Fruit fly (Drosophila melanogaster) whole organism, embryonic: ENCODE results near the gene Pgd.

ENCODE experiments used
- CG10979 ChIP-seq: fragments of 200-800 bp; sonication (Bioruptor generic); optimal IDR thresholded peaks from 2 replicates; lab custom pipeline; 2018; ENCODE audit warnings: missing biosample characterization, mild to moderate bottlenecking, missing genetic modification characterization, moderate library complexity
- CG11093 ChIP-seq: fragments of 200-800 bp; sonication (Bioruptor generic); IDR thresholded peaks from 3 replicates; pipeline ENCODE4 v1.3.6; 2022; ENCODE audit warnings: missing biosample characterization, missing genetic modification characterization
- CG13296 ChIP-seq: fragments of 200-800 bp; sonication (Bioruptor generic); optimal IDR thresholded peaks from 3 replicates; lab custom pipeline; 2018; ENCODE audit warnings: missing biosample characterization, mild to moderate bottlenecking, missing genetic modification characterization
- CG13624 ChIP-seq: fragments of 200-800 bp; sonication (Bioruptor generic); optimal IDR thresholded peaks from 2 replicates; lab custom pipeline; 2016; ENCODE audit warnings: missing biosample characterization, missing genetic modification characterization
- CG13775 ChIP-seq: fragments of 200-800 bp; sonication (Bioruptor generic); optimal IDR thresholded peaks from 3 replicates; lab custom pipeline; 2017; ENCODE audit warnings: missing biosample characterization, mild to moderate bottlenecking, missing genetic modification characterization
- CG17186 ChIP-seq: fragments of 200-800 bp; sonication (Bioruptor generic); optimal IDR thresholded peaks from 3 replicates; lab custom pipeline; 2017; ENCODE audit warnings: missing biosample characterization, missing genetic modification reagents, missing genetic modification characterization
- CG17361 ChIP-seq: fragments of 200-800 bp; sonication (Bioruptor generic); IDR thresholded peaks from 3 replicates; pipeline ENCODE4 v1.3.6; 2022; ENCODE audit warnings: missing biosample characterization, missing genetic modification characterization
- CG18476 ChIP-seq: fragments of 200-800 bp; sonication (Bioruptor generic); optimal IDR thresholded peaks from 2 replicates; lab custom pipeline; 2016; ENCODE audit warnings: missing biosample characterization, mild to moderate bottlenecking, missing genetic modification characterization
- CG31365 ChIP-seq: fragments of 200-800 bp; sonication (Bioruptor generic); optimal IDR thresholded peaks from 2 replicates; lab custom pipeline; 2018; ENCODE audit warnings: missing biosample characterization, mild to moderate bottlenecking, missing genetic modification characterization
- CG3847 ChIP-seq: fragments of 200-800 bp; sonication (Bioruptor generic); IDR thresholded peaks from 2 replicates; pipeline ENCODE4 v1.3.6; 2022; ENCODE audit warnings: missing biosample characterization, missing genetic modification characterization
- CG4282 ChIP-seq: fragments of 200-800 bp; sonication (Bioruptor generic); optimal IDR thresholded peaks from 2 replicates; lab custom pipeline; 2016; ENCODE audit warnings: missing biosample characterization, missing genetic modification characterization
- CG4328 ChIP-seq: fragments of 200-800 bp; sonication (Bioruptor generic); optimal IDR thresholded peaks from 3 replicates; lab custom pipeline; 2017; ENCODE audit warnings: missing biosample characterization, missing genetic modification reagents, missing genetic modification characterization
- CG6654 ChIP-seq: fragments of 200-800 bp; sonication (Bioruptor generic); optimal IDR thresholded peaks from 2 replicates; lab custom pipeline; 2017; ENCODE audit warnings: missing biosample characterization, mild to moderate bottlenecking, missing genetic modification characterization
- CG7372 ChIP-seq: fragments of 200-800 bp; sonication (Bioruptor generic); IDR thresholded peaks from 2 replicates; pipeline ENCODE4 v1.3.6; 2022; ENCODE audit warnings: missing biosample characterization, missing genetic modification characterization
- CG7745 ChIP-seq: fragments of 200-800 bp; sonication (Bioruptor generic); optimal IDR thresholded peaks from 2 replicates; lab custom pipeline; 2018; ENCODE audit warnings: missing biosample characterization, mild to moderate bottlenecking, missing genetic modification characterization, moderate library complexity
- CG7839 ChIP-seq: fragments of 200-800 bp; sonication (Bioruptor generic); optimal IDR thresholded peaks from 3 replicates; lab custom pipeline; 2018; ENCODE audit warnings: missing biosample characterization, mild to moderate bottlenecking, missing genetic modification characterization, moderate library complexity
- CG8290 ChIP-seq, 3 experiments: fragments of 200-800 bp; sonication (Bioruptor generic); optimal IDR thresholded peaks; 2 replicates each; lab custom pipeline; 2016 to 2019; ENCODE audit warnings: missing biosample characterization in 3 of 3, missing genetic modification characterization in 3 of 3, mild to moderate bottlenecking in 2 of 3, moderate library complexity in 1 of 3
- CG8478 ChIP-seq: fragments of >200 bp; optimal IDR thresholded peaks from 2 replicates; lab custom pipeline; 2018
- CG8765 ChIP-seq: fragments of 200-800 bp; sonication (Bioruptor generic); IDR thresholded peaks from 2 replicates; pipeline ENCODE4 v1.3.6; 2022; ENCODE audit warnings: missing biosample characterization, missing genetic modification characterization
- CTCF ChIP-seq: fragments of 200-800 bp; sonication (Bioruptor generic); optimal IDR thresholded peaks from 2 replicates; lab custom pipeline; 2017; ENCODE audit warnings: missing biosample characterization, mild to moderate bottlenecking, missing genetic modification characterization, moderate library complexity
- Deaf1 ChIP-seq: fragments of 200-800 bp; optimal IDR thresholded peaks from 3 replicates; lab custom pipeline; 2019; ENCODE audit warnings: missing biosample characterization, mild to moderate bottlenecking, missing genetic modification characterization, moderate library complexity
- Doc2 ChIP-seq: fragments of 200-800 bp; sonication (Bioruptor generic); IDR thresholded peaks from 2 replicates; pipeline ENCODE4 v1.3.6; 2022; ENCODE audit warnings: missing biosample characterization, missing genetic modification characterization
- Eip74EF ChIP-seq, 2 experiments: fragments of 200-800 bp in 1 of 2; fragments of >200 bp in 1 of 2; sonication (Bioruptor generic) in 1 of 2; optimal IDR thresholded peaks; 2 replicates each; lab custom pipeline; 2017 to 2019; ENCODE audit warnings: missing biosample characterization in 2 of 2, missing genetic modification characterization in 2 of 2, mild to moderate bottlenecking in 1 of 2, moderate library complexity in 1 of 2
- Ets97D ChIP-seq: fragments of 200-800 bp; sonication (Bioruptor generic); optimal IDR thresholded peaks from 3 replicates; lab custom pipeline; 2016; ENCODE audit warnings: missing biosample characterization, missing genetic modification characterization
- Fer1 ChIP-seq: fragments of 200-800 bp; sonication (Bioruptor generic); optimal IDR thresholded peaks from 2 replicates; lab custom pipeline; 2017; ENCODE audit warnings: missing biosample characterization, mild to moderate bottlenecking, missing genetic modification characterization
- Fer3 ChIP-seq: fragments of 200-800 bp; sonication (Bioruptor generic); optimal IDR thresholded peaks from 2 replicates; lab custom pipeline; 2018; ENCODE audit warnings: missing biosample characterization, mild to moderate bottlenecking, missing genetic modification characterization, moderate library complexity
- Hmr ChIP-seq: fragments of 200-800 bp; sonication (Bioruptor generic); optimal IDR thresholded peaks from 3 replicates; lab custom pipeline; 2017; ENCODE audit warnings: mild to moderate bottlenecking, missing biosample characterization, missing genetic modification reagents, missing genetic modification characterization
- Jarid2 ChIP-seq: fragments of 200-800 bp; sonication (Bioruptor generic); optimal IDR thresholded peaks from 3 replicates; lab custom pipeline; 2017; ENCODE audit warnings: mild to moderate bottlenecking, missing biosample characterization, missing genetic modification reagents, missing genetic modification characterization
- Med ChIP-seq: fragments of 200-800 bp; sonication (Bioruptor generic); peaks from one replicate; lab custom pipeline; 2016; ENCODE audit warnings: missing biosample characterization, missing genetic modification characterization, mild to moderate bottlenecking, inconsistent platforms, moderate library complexity
- Meics ChIP-seq: fragments of 200-800 bp; sonication (Bioruptor generic); optimal IDR thresholded peaks from 2 replicates; lab custom pipeline; 2017; ENCODE audit warnings: missing biosample characterization, mild to moderate bottlenecking, missing genetic modification characterization
- NfI ChIP-seq: fragments of 200-800 bp; sonication (Bioruptor generic); optimal IDR thresholded peaks from 3 replicates; lab custom pipeline; 2018; ENCODE audit warnings: missing biosample characterization, mild to moderate bottlenecking, missing genetic modification characterization, moderate library complexity
- Stat92E ChIP-seq, 3 experiments: fragments of >200 bp in 2 of 3; fragments of 200-800 bp in 1 of 3; sonication (Bioruptor generic) in 1 of 3; optimal IDR thresholded peaks; 2 replicates each; lab custom pipeline; 2017 to 2019; ENCODE audit warnings: missing biosample characterization in 3 of 3, missing genetic modification characterization in 3 of 3, mild to moderate bottlenecking in 1 of 3, moderate library complexity in 1 of 3
- Usf ChIP-seq: fragments of 200-800 bp; sonication (Bioruptor generic); optimal IDR thresholded peaks from 2 replicates; lab custom pipeline; 2017; ENCODE audit warnings: missing genotype, missing biosample characterization, missing genetic modification characterization
- crol ChIP-seq: fragments of 200-800 bp; sonication (Bioruptor generic); IDR thresholded peaks from 2 replicates; pipeline ENCODE4 v1.3.6; 2022; ENCODE audit warnings: missing biosample characterization, missing genetic modification characterization
- dati ChIP-seq: fragments of 200-800 bp; sonication (Bioruptor generic); IDR thresholded peaks from 2 replicates; pipeline ENCODE4 v1.3.6; 2022; ENCODE audit warnings: missing biosample characterization, missing genetic modification characterization
- fd3F ChIP-seq: fragments of 200-800 bp; sonication (Bioruptor generic); optimal IDR thresholded peaks from 2 replicates; lab custom pipeline; 2018; ENCODE audit warnings: missing biosample characterization, mild to moderate bottlenecking, missing genetic modification characterization, moderate library complexity
- ftz-f1 ChIP-seq: fragments of 200-800 bp; sonication (Bioruptor generic); optimal IDR thresholded peaks from 2 replicates; lab custom pipeline; 2016; ENCODE audit warnings: missing biosample characterization, missing genetic modification characterization
- gce ChIP-seq: fragments of 200-800 bp; sonication (Bioruptor generic); IDR thresholded peaks from 3 replicates; pipeline ENCODE4 v1.3.6; 2022; ENCODE audit warnings: missing biosample characterization, missing genetic modification characterization
- gfzf ChIP-seq: fragments of 200-800 bp; sonication (Bioruptor generic); optimal IDR thresholded peaks from 2 replicates; lab custom pipeline; 2016; ENCODE audit warnings: missing biosample characterization, mild to moderate bottlenecking, missing genetic modification characterization, moderate library complexity
- gro ChIP-seq: fragments of 200-800 bp; sonication (Bioruptor generic); optimal IDR thresholded peaks from 2 replicates; lab custom pipeline; 2016; ENCODE audit warnings: missing biosample characterization, missing genetic modification characterization
- hbn ChIP-seq: fragments of 200-800 bp; sonication (Bioruptor generic); IDR thresholded peaks from 2 replicates; pipeline ENCODE4 v1.3.6; 2022; ENCODE audit warnings: missing biosample characterization, missing genetic modification characterization; ENCODE audit not compliant: partially characterized antibody
- onecut ChIP-seq: fragments of 200-800 bp; sonication (Bioruptor generic); IDR thresholded peaks from 2 replicates; pipeline ENCODE4 v1.3.6; 2022; ENCODE audit warnings: missing biosample characterization, missing genetic modification characterization
- pho ChIP-seq: fragments of 200-800 bp; sonication (Bioruptor generic); optimal IDR thresholded peaks from 2 replicates; lab custom pipeline; 2016; ENCODE audit warnings: missing biosample characterization, missing genetic modification characterization
- sc ChIP-seq, 3 experiments: fragments of >200 bp in 2 of 3; fragments of 200-800 bp in 1 of 3; sonication (Bioruptor generic) in 1 of 3; optimal IDR thresholded peaks; 2 replicates in 2 of 3; 3 replicates in 1 of 3; lab custom pipeline; 2017; ENCODE audit warnings: mild to moderate bottlenecking in 1 of 3, missing biosample characterization in 1 of 3, missing genetic modification characterization in 1 of 3, missing genetic modification reagents in 1 of 3
- schlank ChIP-seq: fragments of 200-800 bp; sonication (Bioruptor generic); optimal IDR thresholded peaks from 2 replicates; lab custom pipeline; 2018; ENCODE audit warnings: missing biosample characterization, mild to moderate bottlenecking, missing genetic modification characterization
- slp2 ChIP-seq: fragments of 200-800 bp; sonication (Bioruptor generic); optimal IDR thresholded peaks from 2 replicates; lab custom pipeline; 2016; ENCODE audit warnings: missing biosample characterization, missing genetic modification characterization
- stwl ChIP-seq: fragments of 200-800 bp; sonication (Bioruptor generic); optimal IDR thresholded peaks from 3 replicates; lab custom pipeline; 2018; ENCODE audit warnings: missing biosample characterization, mild to moderate bottlenecking, missing genetic modification characterization, moderate library complexity
- tup ChIP-seq: fragments of 200-800 bp; sonication (Bioruptor generic); optimal IDR thresholded peaks from 2 replicates; lab custom pipeline; 2016; ENCODE audit warnings: missing biosample characterization, mild to moderate bottlenecking, missing genetic modification characterization, moderate library complexity
- vvl ChIP-seq: fragments of 200-800 bp; sonication (Bioruptor generic); IDR thresholded peaks from 2 replicates; pipeline ENCODE4 v1.3.6; 2022; ENCODE audit warnings: missing biosample characterization, missing genetic modification characterization
- zf30C ChIP-seq: fragments of 200-800 bp; sonication (Bioruptor generic); optimal IDR thresholded peaks from 3 replicates; lab custom pipeline; 2018; ENCODE audit warnings: missing biosample characterization, mild to moderate bottlenecking, missing genetic modification characterization

The Pgd gene

dm6 chrX:2106367-2106766 lies 38.6 kb upstream of the Pgd start (continued):
- TF ChIP-seq CG4328 (GFP tag; lab: Kevin White, UChicago) (no peak), CG11093 (no peak), onecut (peak; percentile 24; the same call in 1 of the 2 replicates), CG17361 (GFP tag; lab: Robert Waterston, UW) (0 out of 3 replicates have a peak, but pooled peaks have one; percentile 30), gro (GFP tag; lab: Kevin White, UChicago) (peak; percentile 2), CG3847 (GFP tag; lab: Robert Waterston, UW) (0 out of 2 replicates have a peak, but pooled peaks have one; percentile 22), dati (no peak), CG8478 (lab: Kevin White, UChicago) (no peak), CG6654 (GFP tag; lab: Kevin White, UChicago) (no peak), Fer1 (no peak), ftz-f1 (GFP tag; lab: Kevin White, UChicago) (peak; percentile 46), CG7372 (GFP tag; lab: Robert Waterston, UW) (no peak), Meics (peak; percentile 6), Ets97D (GFP tag; lab: Kevin White, UChicago) (peak; percentile 79), Usf (GFP tag; lab: Kevin White, UChicago) (no peak), CG18476 (GFP tag; lab: Kevin White, UChicago) (no peak), pho (GFP tag; lab: Kevin White, UChicago) (no peak), gce (GFP tag; lab: Robert Waterston, UW) (no peak), vvl (no peak), CG17186 (GFP tag; lab: Kevin White, UChicago) (no peak), sc (optimal IDR thresholded peaks at IDR 0.05; lab: Kevin White, UChicago) (no peak), sc (GFP tag; optimal IDR thresholded peaks at IDR 0.05; lab: Kevin White, UChicago) (no peak), Jarid2 (no peak), CTCF (GFP tag; lab: Kevin White, UChicago) (no peak), CG7745 (tag; lab: Kevin White, UChicago) (no peak), Deaf1 (peak; percentile 35), CG8765 (GFP tag; lab: Robert Waterston, UW) (no peak), fd3F (no peak), slp2 (GFP tag; lab: Kevin White, UChicago) (no peak), Doc2 (GFP tag; lab: Robert Waterston, UW) (no peak), CG10979 (tag; lab: Kevin White, UChicago) (no peak), Fer3 (tag; lab: Kevin White, UChicago) (peak; percentile 12), CG13775 (GFP tag; lab: Kevin White, UChicago) (peak; percentile 3), schlank (no peak), CG13624 (GFP tag; lab: Kevin White, UChicago) (no peak), CG4282 (GFP tag; lab: Kevin White, UChicago) (no peak), CG7839 (no peak), Hmr (no peak), CG8290 (GFP tag; optimal IDR thresholded peaks at IDR 0.05; lab: Kevin White, UChicago) (peak; percentile 89), CG8290 (tag; optimal IDR thresholded peaks at IDR 0.05; lab: Kevin White, UChicago) (peak in 1 of 2 experiments; percentile 46), zf30C (GFP tag; lab: Kevin White, UChicago) (no peak), Med (GFP tag; lab: Kevin White, UChicago) (peak; percentile 84), Eip74EF (GFP tag; optimal IDR thresholded peaks at IDR 0.05; lab: Kevin White, UChicago) (peak in 1 of 2 experiments; percentile 44), Stat92E (GFP tag; optimal IDR thresholded peaks at IDR 0.05; lab: Kevin White, UChicago) (no peak), hbn (no peak), NfI (GFP tag; lab: Kevin White, UChicago) (peak; percentile 31), gfzf (GFP tag; lab: Kevin White, UChicago) (no peak), tup (GFP tag; lab: Kevin White, UChicago) (no peak), stwl (peak; percentile 13), crol (peak; percentile 28; the same call in 1 of the 2 replicates), CG31365 (tag; lab: Kevin White, UChicago) (peak; percentile 88), CG13296 (peak; percentile 8)
